Fruit fly (Drosophila melanogaster) whole organism, adult: ENCODE results near the gene nmdyn-D6.

ENCODE experiments used
- CG12768 ChIP-seq: fragments of 200-800 bp; sonication (Bioruptor generic); optimal IDR thresholded peaks from 2 replicates; lab custom pipeline; 2017; ENCODE audit warnings: missing biosample characterization, missing genetic modification characterization, mild to moderate bottlenecking, moderate library complexity, missing genetic modification reagents
- CG33017 ChIP-seq: fragments of 200-800 bp; sonication (Bioruptor generic); optimal IDR thresholded peaks from 2 replicates; lab custom pipeline; 2018; ENCODE audit warnings: missing biosample characterization, mild to moderate bottlenecking, missing genetic modification characterization, moderate library complexity
- CG5204 ChIP-seq: fragments of 200-800 bp; sonication (Bioruptor generic); optimal IDR thresholded peaks from 2 replicates; lab custom pipeline; 2016; ENCODE audit warnings: missing biosample characterization, missing genetic modification characterization
- CG7045 ChIP-seq: fragments of 200-800 bp; sonication (Bioruptor generic); optimal IDR thresholded peaks from 2 replicates; lab custom pipeline; 2017; ENCODE audit warnings: missing biosample characterization, mild to moderate bottlenecking, missing genetic modification characterization
- Mnt ChIP-seq: fragments of 200-800 bp; sonication (Bioruptor generic); optimal IDR thresholded peaks from 2 replicates; lab custom pipeline; 2016; ENCODE audit warnings: missing biosample characterization, mild to moderate bottlenecking, missing genetic modification characterization
- bab1 ChIP-seq: fragments of 200-800 bp; sonication (Bioruptor generic); optimal IDR thresholded peaks from 3 replicates; lab custom pipeline; 2019; ENCODE audit warnings: missing biosample characterization, mild to moderate bottlenecking, missing genetic modification characterization, moderate library complexity
- cic ChIP-seq: fragments of 200-800 bp; sonication (Bioruptor generic); optimal IDR thresholded peaks from 2 replicates; lab custom pipeline; 2017; ENCODE audit warnings: missing biosample characterization, mild to moderate bottlenecking, missing genetic modification characterization, moderate library complexity
- cnc ChIP-seq, 2 experiments: fragments of >200 bp; optimal IDR thresholded peaks; 2 replicates each; lab custom pipeline; 2017
- ovo ChIP-seq: fragments of 200-800 bp; sonication (Bioruptor generic); optimal IDR thresholded peaks from 2 replicates; lab custom pipeline; 2016; ENCODE audit warnings: missing biosample characterization, missing genetic modification characterization
- pad ChIP-seq: fragments of 200-800 bp; sonication (Bioruptor generic); optimal IDR thresholded peaks from 3 replicates; lab custom pipeline; 2017; ENCODE audit warnings: missing biosample characterization, missing genetic modification characterization, mild to moderate bottlenecking, moderate library complexity, missing genetic modification reagents
- tj ChIP-seq: fragments of 200-800 bp; sonication (Bioruptor generic); optimal IDR thresholded peaks from 3 replicates; lab custom pipeline; 2017; ENCODE audit warnings: missing biosample characterization, mild to moderate bottlenecking, missing genetic modification characterization, moderate library complexity
- toe ChIP-seq: fragments of 200-800 bp; sonication (Bioruptor generic); optimal IDR thresholded peaks from 2 replicates; lab custom pipeline; 2016; ENCODE audit warnings: missing biosample characterization, missing genetic modification characterization

- no peak for TF ChIP-seq ovo
- TF ChIP-seq bab1 (GFP tag; lab: Kevin White, UChicago): no peak
- no peak for TF ChIP-seq CG5204 (GFP tag; lab: Kevin White, UChicago)
- no peak for TF ChIP-seq cnc (optimal IDR thresholded peaks at IDR 0.05; lab: Kevin White, UChicago)
- TF ChIP-seq toe (GFP tag; lab: Kevin White, UChicago): no peak
- TF ChIP-seq CG7045 (GFP tag; lab: Kevin White, UChicago): no peak
- TF ChIP-seq tj (GFP tag; lab: Kevin White, UChicago): no peak
- TF ChIP-seq Mnt: no peak
- TF ChIP-seq cic (GFP tag; lab: Kevin White, UChicago): no peak
- no peak for TF ChIP-seq CG12768 (GFP tag; lab: Kevin White, UChicago)
- no peak for TF ChIP-seq pad (GFP tag; lab: Kevin White, UChicago)
- TF ChIP-seq CG33017: no peak
These were observed 25.7 kb downstream of the nmdyn-D6 start for dm6 chrX:14609222-14609621.
